Worm (Caenorhabditis elegans) whole organism, early embryonic: ENCODE results near the gene Y60C6A.2.

Experiments used
- B0310.2 ChIP-seq: sonication (generic microtip); optimal IDR thresholded peaks from 2 replicates; lab custom pipeline; 2016; ENCODE audit warnings: mild to moderate bottlenecking, missing genetic modification characterization, missing compliant biosample characterization
- F13C5.2 ChIP-seq: sonication (generic microtip); optimal IDR thresholded peaks from 2 replicates; lab custom pipeline; 2017; ENCODE audit warnings: mild to moderate bottlenecking, missing genetic modification characterization, inconsistent platforms, missing compliant biosample characterization
- aly-1 ChIP-seq: sonication (generic microtip); optimal IDR thresholded peaks from 2 replicates; lab custom pipeline; 2016; ENCODE audit warnings: missing genetic modification characterization, missing compliant biosample characterization
- ama-1 ChIP-seq: fragments of 150-350 bp; optimal IDR thresholded peaks from 2 replicates; lab custom pipeline; 2014
- ceh-36 ChIP-seq: sonication (generic microtip); optimal IDR thresholded peaks from 2 replicates; lab custom pipeline; 2016; ENCODE audit warnings: missing genetic modification characterization, inconsistent platforms, missing compliant biosample characterization
- ets-7 ChIP-seq: sonication (generic microtip); optimal IDR thresholded peaks from 2 replicates; lab custom pipeline; 2016; ENCODE audit warnings: missing genotype, missing genetic modification characterization, missing compliant biosample characterization
- flt-1 ChIP-seq: fragments of 200-800 bp; sonication (Bioruptor generic); IDR thresholded peaks from 2 replicates; pipeline ENCODE4 v1.3.6; 2022; ENCODE audit warnings: missing genetic modification characterization, missing compliant biosample characterization
- hmbx-1 ChIP-seq: sonication (generic microtip); optimal IDR thresholded peaks from 2 replicates; lab custom pipeline; 2016; ENCODE audit warnings: mild to moderate bottlenecking, missing genetic modification characterization, missing compliant biosample characterization
- hmg-4 ChIP-seq: fragments of 200-800 bp; sonication (Bioruptor generic); optimal IDR thresholded peaks from 2 replicates; lab custom pipeline; 2018; ENCODE audit warnings: mild to moderate bottlenecking, missing genetic modification characterization, missing compliant biosample characterization
- hnd-1 ChIP-seq: sonication (generic microtip); optimal IDR thresholded peaks from 2 replicates; lab custom pipeline; 2016; ENCODE audit warnings: missing genetic modification characterization, missing compliant biosample characterization
- sea-1 ChIP-seq: fragments of 200-800 bp; sonication (Bioruptor generic); conservative IDR thresholded peaks from 2 replicates; pipeline ENCODE4 v1.3.6; 2022; ENCODE audit warnings: missing genetic modification characterization, missing compliant biosample characterization
- tbx-37 ChIP-seq: fragments of 200-800 bp; sonication (Bioruptor generic); conservative IDR thresholded peaks from 2 replicates; pipeline ENCODE4 v1.3.6; 2022; ENCODE audit warnings: missing genetic modification reagents, missing genetic modification characterization, missing compliant biosample characterization

ce11 chrV:4742190-4742589 is 43.0 kb downstream of the Y60C6A.2 start, which contains the start of gene ugt-61:
- TF ChIP-seq hnd-1 (no peak), ama-1 (lab: Kevin White, UChicago) (no peak), hmg-4 (GFP tag; lab: Kevin White, UChicago) (no peak), sea-1 (GFP tag; lab: Robert Waterston, UW) (no peak), aly-1 (no peak), hmbx-1 (no peak), ceh-36 (tag; lab: Kevin White, UChicago) (no peak), tbx-37 (no peak), F13C5.2 (tag; lab: Kevin White, UChicago) (no peak), flt-1 (GFP tag; lab: Robert Waterston, UW) (no peak), B0310.2 (no peak), ets-7 (no peak)
